Worm (Caenorhabditis elegans): Measurements from ENCODE around the gene F10G2.1.

DNA sequence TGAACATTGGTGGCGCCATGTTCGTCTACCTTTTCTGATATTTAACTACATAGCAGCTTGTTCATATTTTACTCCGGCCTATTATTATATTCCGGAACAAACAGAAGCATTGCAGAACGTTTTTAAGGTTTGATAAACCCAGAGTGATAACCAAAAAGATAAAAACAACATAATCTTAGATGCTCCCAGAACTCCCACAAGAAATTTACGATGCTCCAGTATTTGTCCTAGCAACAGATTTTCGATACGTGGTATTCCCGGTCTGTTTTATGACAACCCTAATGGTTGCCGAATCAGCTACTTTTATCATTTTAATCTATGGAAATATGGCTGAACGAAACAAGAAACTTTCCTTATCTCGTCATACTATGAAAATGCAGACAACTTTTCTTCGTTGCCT lies 21.2 kb downstream of the F10G2.1 start:
- TF ChIP-seq hlh-30 (tag; optimal IDR thresholded peaks at IDR 0.05; ENCODE audit: insufficient read depth) (no peak), F13H6.1 (tag; optimal IDR thresholded peaks at IDR 0.05) (no peak), fkh-10 (GFP tag; optimal IDR thresholded peaks at IDR 0.05) (no peak), ceh-9 (tag; optimal IDR thresholded peaks at IDR 0.05) (no peak), pqm-1 (tag; optimal IDR thresholded peaks at IDR 0.05) (no peak), unc-3 (GFP tag; conservative IDR thresholded peaks at IDR 0.05) (no peak), unc-3 (tag; optimal IDR thresholded peaks at IDR 0.05) (no peak), ama-1 (optimal IDR thresholded peaks at IDR 0.05) (no peak), tbx-2 (tag; optimal IDR thresholded peaks at IDR 0.05) (no peak), dmd-4 (tag; optimal IDR thresholded peaks at IDR 0.05; ENCODE audit: borderline replicate concordance) (no peak), pha-4 (tag; optimal IDR thresholded peaks at IDR 0.05) (no peak), nfya-1 (tag; optimal IDR thresholded peaks at IDR 0.05) (no peak)
